Worm (Caenorhabditis elegans): ENCODE data around the gene K05F1.10.

- TF ChIP-seq ama-1 (optimal IDR thresholded peaks at IDR 0.05) (no peak), tbx-11 (GFP tag; IDR thresholded peaks at IDR 0.05) (no peak), tra-4 (tag; optimal IDR thresholded peaks at IDR 0.05) (no peak)
These were observed 15.0 kb upstream of the K05F1.10 start, which contains the start of gene ehs-1 for ce11 chrII:5820282-5820762.
